Worm (Caenorhabditis elegans) whole organism, early embryonic: ENCODE data around the gene K09C8.9.

ENCODE experiments used
- B0310.2 ChIP-seq: sonication (generic microtip); optimal IDR thresholded peaks from 2 replicates; lab custom pipeline; 2016; ENCODE audit warnings: mild to moderate bottlenecking, missing genetic modification characterization, missing compliant biosample characterization
- F13C5.2 ChIP-seq: sonication (generic microtip); optimal IDR thresholded peaks from 2 replicates; lab custom pipeline; 2017; ENCODE audit warnings: mild to moderate bottlenecking, missing genetic modification characterization, inconsistent platforms, missing compliant biosample characterization
- aly-1 ChIP-seq: sonication (generic microtip); optimal IDR thresholded peaks from 2 replicates; lab custom pipeline; 2016; ENCODE audit warnings: missing genetic modification characterization, missing compliant biosample characterization
- ama-1 ChIP-seq: fragments of 150-350 bp; optimal IDR thresholded peaks from 2 replicates; lab custom pipeline; 2014
- ceh-13 ChIP-seq: fragments of 200-800 bp; sonication (Bioruptor generic); optimal IDR thresholded peaks from 2 replicates; lab custom pipeline; 2018; ENCODE audit warnings: mild to moderate bottlenecking, missing genetic modification characterization, missing compliant biosample characterization
- ceh-36 ChIP-seq: sonication (generic microtip); optimal IDR thresholded peaks from 2 replicates; lab custom pipeline; 2016; ENCODE audit warnings: missing genetic modification characterization, inconsistent platforms, missing compliant biosample characterization
- ets-7 ChIP-seq: sonication (generic microtip); optimal IDR thresholded peaks from 2 replicates; lab custom pipeline; 2016; ENCODE audit warnings: missing genotype, missing genetic modification characterization, missing compliant biosample characterization
- flt-1 ChIP-seq: fragments of 200-800 bp; sonication (Bioruptor generic); IDR thresholded peaks from 2 replicates; pipeline ENCODE4 v1.3.6; 2022; ENCODE audit warnings: missing genetic modification characterization, missing compliant biosample characterization
- hmbx-1 ChIP-seq: sonication (generic microtip); optimal IDR thresholded peaks from 2 replicates; lab custom pipeline; 2016; ENCODE audit warnings: mild to moderate bottlenecking, missing genetic modification characterization, missing compliant biosample characterization
- hmg-4 ChIP-seq: fragments of 200-800 bp; sonication (Bioruptor generic); optimal IDR thresholded peaks from 2 replicates; lab custom pipeline; 2018; ENCODE audit warnings: mild to moderate bottlenecking, missing genetic modification characterization, missing compliant biosample characterization
- hnd-1 ChIP-seq: sonication (generic microtip); optimal IDR thresholded peaks from 2 replicates; lab custom pipeline; 2016; ENCODE audit warnings: missing genetic modification characterization, missing compliant biosample characterization
- pes-1 ChIP-seq: fragments of 200-800 bp; sonication (Bioruptor generic); IDR thresholded peaks from 2 replicates; pipeline ENCODE4 v1.3.6; 2022; ENCODE audit warnings: missing genetic modification reagents, missing genetic modification characterization, missing compliant biosample characterization
- scrt-1 ChIP-seq: fragments of 200-800 bp; sonication (Bioruptor generic); IDR thresholded peaks from 2 replicates; pipeline ENCODE4 v1.3.6; 2022; ENCODE audit warnings: missing genetic modification characterization, missing compliant biosample characterization
- sea-1 ChIP-seq: fragments of 200-800 bp; sonication (Bioruptor generic); conservative IDR thresholded peaks from 2 replicates; pipeline ENCODE4 v1.3.6; 2022; ENCODE audit warnings: missing genetic modification characterization, missing compliant biosample characterization
- tbx-11 ChIP-seq: fragments of 200-800 bp; sonication (Bioruptor generic); IDR thresholded peaks from 2 replicates; pipeline ENCODE4 v1.3.6; 2022; ENCODE audit warnings: missing genetic modification characterization, missing compliant biosample characterization
- tbx-37 ChIP-seq: fragments of 200-800 bp; sonication (Bioruptor generic); conservative IDR thresholded peaks from 2 replicates; pipeline ENCODE4 v1.3.6; 2022; ENCODE audit warnings: missing genetic modification reagents, missing genetic modification characterization, missing compliant biosample characterization
- tra-4 ChIP-seq: sonication (generic microtip); optimal IDR thresholded peaks from 2 replicates; lab custom pipeline; 2017; ENCODE audit warnings: missing genetic modification characterization, missing compliant biosample characterization

The K09C8.9 gene

ce11 chrX:10967698-10968097 lies at the start of gene K09C8.9:
TSS of gene K09C8.9 (minus strand) at chrX:10967798.
- no peak for TF ChIP-seq flt-1 (GFP tag; lab: Robert Waterston, UW)
- TF ChIP-seq sea-1 (GFP tag; lab: Robert Waterston, UW) = no peak
- TF ChIP-seq pes-1 = no peak

DNA sequence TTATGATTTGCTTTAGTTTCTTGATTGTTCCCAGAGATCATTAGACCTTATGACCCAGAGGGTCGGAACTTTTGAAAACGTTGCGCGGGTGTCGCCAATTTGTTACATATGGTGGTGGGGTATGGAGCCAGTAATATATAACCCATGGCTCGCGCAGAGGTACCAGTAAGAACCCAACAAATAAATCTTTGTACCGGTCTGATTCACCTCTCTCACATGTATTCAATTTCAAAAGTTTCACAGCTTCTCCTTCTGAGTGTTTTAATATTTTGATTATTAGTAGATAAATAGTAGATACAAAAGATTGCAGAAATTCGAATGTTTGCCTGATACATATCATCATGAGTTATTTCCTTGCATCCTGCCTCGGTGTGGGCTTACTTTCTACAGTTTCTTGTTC lies 48.5 kb upstream of the K09C8.9 start, which contains the start of gene egl-15:
TSS of gene egl-15 (plus strand) at position 301 of the 400 bp plus-strand sequence.
- TF ChIP-seq aly-1 (no peak), sea-1 (GFP tag; lab: Robert Waterston, UW) (no peak), B0310.2 (tag; lab: Kevin White, UChicago) (no peak), tbx-37 (GFP tag; lab: Robert Waterston, UW) (no peak), ceh-13 (GFP tag; lab: Kevin White, UChicago) (no peak), ets-7 (tag; lab: Kevin White, UChicago) (no peak), ama-1 (lab: Kevin White, UChicago) (no peak), tbx-11 (no peak), hnd-1 (tag; lab: Kevin White, UChicago) (no peak), scrt-1 (no peak), hmbx-1 (tag; lab: Kevin White, UChicago) (no peak), F13C5.2 (tag; lab: Kevin White, UChicago) (no peak), hmg-4 (no peak), flt-1 (GFP tag; lab: Robert Waterston, UW) (no peak), tra-4 (tag; lab: Kevin White, UChicago) (no peak), pes-1 (no peak), ceh-36 (tag; lab: Kevin White, UChicago) (no peak)

DNA sequence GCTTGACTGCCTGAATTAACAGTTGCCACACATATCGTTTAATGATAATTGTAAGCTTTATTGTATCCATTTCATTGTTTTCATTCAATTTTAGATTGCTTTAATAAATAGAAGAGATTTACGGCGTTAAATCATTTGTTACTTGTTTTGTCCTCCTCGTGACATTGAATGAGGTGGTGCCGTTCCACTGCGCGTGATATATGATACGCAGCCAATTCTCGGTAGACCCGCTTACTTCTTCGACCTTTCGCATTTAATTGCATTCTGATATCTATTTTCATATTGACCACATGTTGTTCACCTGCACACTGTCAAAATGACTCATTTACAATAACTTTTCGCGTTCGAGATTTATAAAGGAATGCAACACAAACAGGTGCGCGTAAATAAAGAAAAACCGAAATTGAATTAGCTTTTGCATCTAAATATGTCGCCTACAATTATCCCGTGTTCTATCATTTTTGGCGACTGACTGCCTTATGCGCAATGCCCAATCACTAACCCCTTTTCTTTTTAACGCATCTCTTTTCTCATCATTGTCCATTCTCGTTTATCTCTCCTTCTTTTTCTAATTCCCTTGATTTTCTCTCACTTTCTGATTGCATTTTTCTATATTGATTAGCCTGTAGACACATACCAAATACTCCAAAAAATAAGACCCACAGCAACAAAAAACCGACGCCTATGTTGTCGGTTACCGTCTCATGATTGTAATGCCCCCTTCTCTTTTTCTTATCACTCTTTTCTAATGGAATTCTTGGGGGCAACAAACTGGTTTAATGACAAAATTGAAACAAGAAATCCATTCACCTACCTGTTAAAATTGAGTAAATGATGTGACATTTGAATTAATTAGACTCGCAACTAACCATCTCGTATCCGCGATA lies 47.0 kb upstream of the K09C8.9 start:
- no peak for TF ChIP-seq F13C5.2 (tag; lab: Kevin White, UChicago)

- TF ChIP-seq flt-1 (GFP tag; lab: Robert Waterston, UW) = no peak
- TF ChIP-seq tbx-11 = no peak
- no peak for TF ChIP-seq F13C5.2 (tag; lab: Kevin White, UChicago)
- TF ChIP-seq pes-1 = no peak
- TF ChIP-seq ama-1 (lab: Kevin White, UChicago) = no peak
Observed at ce11 chrX:11012337-11012736, 44.7 kb upstream of the K09C8.9 start, which contains the start of gene F58A3.3. TSS of gene F58A3.3 (plus strand) at chrX:11012637.

DNA sequence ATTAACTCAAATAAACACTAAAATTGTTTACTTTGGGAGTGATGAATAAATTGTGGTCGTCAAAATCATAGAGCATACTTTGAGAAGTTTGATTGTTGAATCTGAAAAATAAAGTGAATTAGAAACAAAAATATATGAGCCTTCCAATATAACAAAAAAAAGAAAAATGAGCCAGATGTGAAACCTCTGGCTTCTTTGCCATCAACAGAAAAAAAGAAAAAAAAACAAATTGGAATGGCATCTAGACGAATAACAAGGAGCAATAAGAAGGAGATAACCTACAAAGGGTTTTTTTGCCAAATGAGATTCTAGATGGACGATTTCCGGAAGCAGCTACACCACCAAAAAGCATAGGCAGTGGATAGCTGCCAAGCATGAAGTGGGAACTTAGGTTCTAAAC lies 43.0 kb upstream of the K09C8.9 start, which contains the start of gene F58A3.4:
TSS of gene F58A3.4 (minus strand) at position 101 of the 400 bp plus-strand sequence.
- no peak for TF ChIP-seq scrt-1
- TF ChIP-seq B0310.2 (tag; lab: Kevin White, UChicago) = no peak
- no peak for TF ChIP-seq pes-1
- TF ChIP-seq F13C5.2 (tag; lab: Kevin White, UChicago) = no peak
- no peak for TF ChIP-seq ama-1 (lab: Kevin White, UChicago)
- TF ChIP-seq ets-7 (tag; lab: Kevin White, UChicago) = no peak
- no peak for TF ChIP-seq tbx-37 (GFP tag; lab: Robert Waterston, UW)
- no peak for TF ChIP-seq hmbx-1 (tag; lab: Kevin White, UChicago)
- no peak for TF ChIP-seq aly-1
- no peak for TF ChIP-seq flt-1 (GFP tag; lab: Robert Waterston, UW)
- no peak for TF ChIP-seq ceh-36 (tag; lab: Kevin White, UChicago)

ce11 chrX:11008954-11009353 lies 41.4 kb upstream of the K09C8.9 start, which contains the start of gene ttr-31:
TSS of gene ttr-31 (minus strand) at chrX:11009054.
- TF ChIP-seq ets-7 (tag; lab: Kevin White, UChicago) (no peak), ama-1 (lab: Kevin White, UChicago) (no peak), scrt-1 (no peak)

ce11 chrX:11008052-11008451 lies 40.5 kb upstream of the K09C8.9 start, which contains the start of gene del-5:
TSS of gene del-5 (minus strand) at chrX:11008181.
- TF ChIP-seq pes-1 (no peak), tbx-11 (no peak), ama-1 (lab: Kevin White, UChicago) (no peak), tra-4 (tag; lab: Kevin White, UChicago) (no peak), F13C5.2 (tag; lab: Kevin White, UChicago) (no peak), flt-1 (GFP tag; lab: Robert Waterston, UW) (no peak), hmbx-1 (tag; lab: Kevin White, UChicago) (no peak), scrt-1 (no peak), tbx-37 (GFP tag; lab: Robert Waterston, UW) (no peak), hmg-4 (no peak), B0310.2 (tag; lab: Kevin White, UChicago) (no peak), sea-1 (GFP tag; lab: Robert Waterston, UW) (no peak), aly-1 (no peak), hnd-1 (tag; lab: Kevin White, UChicago) (no peak)

ce11 chrX:11007393-11007792 lies 39.8 kb upstream of the K09C8.9 start:
- no peak for TF ChIP-seq F13C5.2 (tag; lab: Kevin White, UChicago)
- TF ChIP-seq ceh-13 (GFP tag; lab: Kevin White, UChicago) = no peak
- TF ChIP-seq ets-7 (tag; lab: Kevin White, UChicago) = no peak
- no peak for TF ChIP-seq aly-1
- no peak for TF ChIP-seq hmg-4
- TF ChIP-seq tbx-37 (GFP tag; lab: Robert Waterston, UW) = no peak
- no peak for TF ChIP-seq hmbx-1 (tag; lab: Kevin White, UChicago)
- no peak for TF ChIP-seq B0310.2 (tag; lab: Kevin White, UChicago)
- TF ChIP-seq ceh-36 (tag; lab: Kevin White, UChicago) = no peak
- TF ChIP-seq tra-4 (tag; lab: Kevin White, UChicago) = no peak
- no peak for TF ChIP-seq hnd-1 (tag; lab: Kevin White, UChicago)
- TF ChIP-seq sea-1 (GFP tag; lab: Robert Waterston, UW) = no peak
- no peak for TF ChIP-seq pes-1
- TF ChIP-seq tbx-11 = no peak
- no peak for TF ChIP-seq scrt-1
- TF ChIP-seq ama-1 (lab: Kevin White, UChicago) = no peak
- TF ChIP-seq flt-1 (GFP tag; lab: Robert Waterston, UW) = no peak
